Worm (Caenorhabditis elegans) whole organism, L1 larva: ENCODE data around the gene gck-1.

Experiments used
- C04F5.9 ChIP-seq: sonication (generic microtip); optimal IDR thresholded peaks from 2 replicates; lab custom pipeline; 2016; ENCODE audit warnings: missing genetic modification characterization, missing compliant biosample characterization
- C16A3.4 ChIP-seq: fragments of 150-350 bp; optimal IDR thresholded peaks from 2 replicates; lab custom pipeline; 2014; ENCODE audit warnings: missing biosample characterization, missing genetic modification characterization
- C34B4.2 ChIP-seq: sonication (generic microtip); optimal IDR thresholded peaks from 2 replicates; lab custom pipeline; 2017; ENCODE audit warnings: mild to moderate bottlenecking, missing genetic modification characterization, missing compliant biosample characterization
- F16B12.6 ChIP-seq: fragments of 150-350 bp; optimal IDR thresholded peaks from 2 replicates; lab custom pipeline; 2014; ENCODE audit warnings: missing biosample characterization, missing genetic modification characterization
- aha-1 ChIP-seq: fragments of 150-350 bp; optimal IDR thresholded peaks from 2 replicates; lab custom pipeline; 2014; ENCODE audit warnings: missing biosample characterization, missing genetic modification characterization
- alr-1 ChIP-seq: fragments of 200-800 bp; sonication (Bioruptor generic); optimal IDR thresholded peaks from 2 replicates; lab custom pipeline; 2018; ENCODE audit warnings: borderline replicate concordance, mild to moderate bottlenecking, missing genetic modification characterization, missing compliant biosample characterization
- aly-2 ChIP-seq: fragments of 150-350 bp; optimal IDR thresholded peaks from 2 replicates; lab custom pipeline; 2014; ENCODE audit warnings: missing biosample characterization, missing genetic modification characterization
- ceh-88 ChIP-seq: fragments of 200-800 bp; sonication (Bioruptor generic); IDR thresholded peaks from 2 replicates; pipeline ENCODE4 v1.3.6; 2022; ENCODE audit warnings: missing genetic modification characterization, missing compliant biosample characterization
- dsc-1 ChIP-seq: sonication (generic microtip); optimal IDR thresholded peaks from 2 replicates; lab custom pipeline; 2016; ENCODE audit warnings: mild to moderate bottlenecking, missing genetic modification characterization, missing compliant biosample characterization
- egl-27 ChIP-seq, 2 experiments: fragments of 150-350 bp in 1 of 2; sonication (generic microtip); optimal IDR thresholded peaks; 3 replicates each; lab custom pipeline; 2017 to 2018; ENCODE audit warnings: missing biosample characterization in 2 of 2, missing genetic modification characterization in 2 of 2, missing genetic modification reagents in 2 of 2
- elt-3 ChIP-seq, 6 experiments: fragments of 150-350 bp in 1 of 6; sonication (generic microtip); optimal IDR thresholded peaks; 2 replicates each; lab custom pipeline; 2017 to 2018; ENCODE audit warnings: missing biosample characterization in 6 of 6, missing genetic modification characterization in 6 of 6, inconsistent platforms in 1 of 6
- ets-5 ChIP-seq: fragments of 200-800 bp; sonication (Bioruptor generic); IDR thresholded peaks from 2 replicates; pipeline ENCODE4 v1.3.6; 2022; ENCODE audit warnings: missing genetic modification characterization, missing compliant biosample characterization
- fkh-4 ChIP-seq: sonication (generic microtip); optimal IDR thresholded peaks from 2 replicates; lab custom pipeline; 2016; ENCODE audit warnings: missing compliant biosample characterization, missing genetic modification characterization, borderline replicate concordance
- fos-1 ChIP-seq: fragments of 150-350 bp; optimal IDR thresholded peaks from 2 replicates; lab custom pipeline; 2014; ENCODE audit warnings: missing biosample characterization, missing genetic modification characterization
- grh-1 ChIP-seq: fragments of 200-800 bp; sonication (Bioruptor generic); IDR thresholded peaks from 2 replicates; pipeline ENCODE4 v1.3.6; 2022; ENCODE audit warnings: missing genetic modification reagents, missing genetic modification characterization, missing compliant biosample characterization
- hlh-17 ChIP-seq: fragments of 200-800 bp; sonication (Bioruptor generic); optimal IDR thresholded peaks from 2 replicates; lab custom pipeline; 2018; ENCODE audit warnings: missing genetic modification characterization, mild to moderate bottlenecking, missing compliant biosample characterization, moderate library complexity, borderline replicate concordance
- hlh-4 ChIP-seq: sonication (generic microtip); optimal IDR thresholded peaks from 2 replicates; lab custom pipeline; 2016; ENCODE audit warnings: mild to moderate bottlenecking, missing genetic modification characterization, missing compliant biosample characterization
- hpl-2 ChIP-seq: fragments of 150-350 bp; optimal IDR thresholded peaks from 2 replicates; lab custom pipeline; 2014; ENCODE audit warnings: missing biosample characterization, missing genetic modification reagents, missing genetic modification characterization
- isw-1 ChIP-seq: fragments of 200-800 bp; sonication (Bioruptor generic); IDR thresholded peaks from 2 replicates; pipeline ENCODE4 v1.3.6; 2022; ENCODE audit warnings: missing genetic modification characterization, missing compliant biosample characterization
- jun-1 ChIP-seq: fragments of 150-350 bp; optimal IDR thresholded peaks from 2 replicates; lab custom pipeline; 2014; ENCODE audit warnings: missing biosample characterization, missing genetic modification reagents, missing genetic modification characterization
- lin-14 ChIP-seq: fragments of 200-800 bp; sonication (Bioruptor generic); optimal IDR thresholded peaks from 2 replicates; lab custom pipeline; 2018; ENCODE audit warnings: mild to moderate bottlenecking, missing genetic modification characterization, moderate library complexity, missing compliant biosample characterization
- lin-39 ChIP-seq: fragments of 150-350 bp; optimal IDR thresholded peaks from 2 replicates; lab custom pipeline; 2014; ENCODE audit warnings: missing biosample characterization, missing genetic modification reagents, missing genetic modification characterization
- lir-3 ChIP-seq: sonication (generic microtip); optimal IDR thresholded peaks from 2 replicates; lab custom pipeline; 2016; ENCODE audit warnings: mild to moderate bottlenecking, missing genetic modification characterization, moderate library complexity, missing compliant biosample characterization; ENCODE audit not compliant: poor library complexity
- mab-9 ChIP-seq: fragments of 200-800 bp; sonication (Bioruptor generic); IDR thresholded peaks from 2 replicates; pipeline ENCODE4 v1.3.6; 2022; ENCODE audit warnings: missing genetic modification reagents, missing genetic modification characterization, missing compliant biosample characterization
- mdl-1 ChIP-seq, 2 experiments: fragments of 150-350 bp; optimal IDR thresholded peaks; 2 replicates each; lab custom pipeline; 2014 to 2017; ENCODE audit warnings: missing biosample characterization in 2 of 2, missing genetic modification characterization in 2 of 2, inconsistent platforms in 1 of 2
- mef-2 ChIP-seq: fragments of 150-350 bp; optimal IDR thresholded peaks from 2 replicates; lab custom pipeline; 2014; ENCODE audit warnings: missing biosample characterization, missing genetic modification characterization
- mep-1 ChIP-seq: fragments of 150-350 bp; optimal IDR thresholded peaks from 2 replicates; lab custom pipeline; 2014; ENCODE audit warnings: missing biosample characterization, missing genetic modification characterization
- nhr-19 ChIP-seq: fragments of 200-800 bp; sonication (Bioruptor generic); conservative IDR thresholded peaks from 2 replicates; pipeline ENCODE4 v1.3.6; 2022; ENCODE audit warnings: missing genetic modification characterization, missing compliant biosample characterization
- nhr-47 ChIP-seq: sonication (generic microtip); optimal IDR thresholded peaks from 2 replicates; lab custom pipeline; 2016; ENCODE audit warnings: mild to moderate bottlenecking, missing genetic modification characterization, moderate library complexity, missing compliant biosample characterization
- nhr-76 ChIP-seq: sonication (generic microtip); optimal IDR thresholded peaks from 2 replicates; lab custom pipeline; 2017; ENCODE audit warnings: missing biosample characterization, missing genetic modification characterization
- nhr-90 ChIP-seq: sonication (generic microtip); optimal IDR thresholded peaks from 2 replicates; lab custom pipeline; 2016; ENCODE audit warnings: mild to moderate bottlenecking, missing genetic modification characterization, missing compliant biosample characterization; ENCODE audit not compliant: poor library complexity
- pax-3 ChIP-seq: fragments of 200-800 bp; sonication (Bioruptor generic); optimal IDR thresholded peaks from 2 replicates; lab custom pipeline; 2018; ENCODE audit warnings: mild to moderate bottlenecking, missing genetic modification characterization, moderate library complexity, missing compliant biosample characterization
- pqm-1 ChIP-seq: sonication (generic microtip); optimal IDR thresholded peaks from 3 replicates; lab custom pipeline; 2017; ENCODE audit warnings: missing biosample characterization, missing genetic modification characterization
- rnt-1 ChIP-seq: sonication (generic microtip); optimal IDR thresholded peaks from 2 replicates; lab custom pipeline; 2016; ENCODE audit warnings: mild to moderate bottlenecking, missing genetic modification characterization, moderate library complexity, missing compliant biosample characterization
- skn-1 ChIP-seq: fragments of 150-350 bp; optimal IDR thresholded peaks from 2 replicates; lab custom pipeline; 2014; ENCODE audit warnings: missing biosample characterization, missing genetic modification characterization
- snpc-4 ChIP-seq: fragments of 150-350 bp; optimal IDR thresholded peaks from 2 replicates; lab custom pipeline; 2014; ENCODE audit warnings: missing biosample characterization, missing genetic modification characterization
- sox-4 ChIP-seq: sonication (generic microtip); optimal IDR thresholded peaks from 2 replicates; lab custom pipeline; 2016; ENCODE audit warnings: missing genetic modification characterization, missing compliant biosample characterization
- sup-37 ChIP-seq: fragments of 200-800 bp; sonication (Bioruptor generic); optimal IDR thresholded peaks from 2 replicates; lab custom pipeline; 2018; ENCODE audit warnings: mild to moderate bottlenecking, missing genetic modification characterization, missing compliant biosample characterization
- unc-30 ChIP-seq: sonication (generic microtip); optimal IDR thresholded peaks from 2 replicates; lab custom pipeline; 2017; ENCODE audit warnings: missing biosample characterization, missing genetic modification characterization
- unc-62 ChIP-seq: fragments of 150-350 bp; optimal IDR thresholded peaks from 2 replicates; lab custom pipeline; 2014; ENCODE audit warnings: missing biosample characterization, missing genetic modification reagents, missing genetic modification characterization
- zip-4 ChIP-seq: fragments of 200-800 bp; sonication (Bioruptor generic); optimal IDR thresholded peaks from 2 replicates; lab custom pipeline; 2018; ENCODE audit warnings: mild to moderate bottlenecking, missing genetic modification characterization, moderate library complexity, missing compliant biosample characterization

The gck-1 gene

ce11 chrV:9001175-9001574, 53.6 kb downstream of the gck-1 start, which contains the start of gene F59E11.2:
F59E11.2 (plus strand) TSS chrV:9001475.
- TF ChIP-seq elt-3 (tag; optimal IDR thresholded peaks at IDR 0.05; lab: Kevin White, UChicago) (no peak), unc-62 (no peak), sox-4 (tag; lab: Kevin White, UChicago) (no peak), egl-27 (tag; optimal IDR thresholded peaks at IDR 0.05; lab: Kevin White, UChicago) (no peak), C34B4.2 (tag; lab: Kevin White, UChicago) (no peak), nhr-90 (tag; lab: Kevin White, UChicago) (no peak), C04F5.9 (tag; lab: Kevin White, UChicago) (no peak), mep-1 (tag; lab: Kevin White, UChicago) (no peak), fos-1 (tag; lab: Kevin White, UChicago) (no peak), zip-4 (GFP tag; lab: Kevin White, UChicago) (no peak), sup-37 (no peak), isw-1 (GFP tag; lab: Robert Waterston, UW) (no peak), fkh-4 (tag; lab: Kevin White, UChicago) (no peak), lin-14 (GFP tag; lab: Kevin White, UChicago) (no peak), pax-3 (tag; lab: Kevin White, UChicago) (no peak), hlh-4 (tag; lab: Kevin White, UChicago) (no peak)

- TF ChIP-seq nhr-47 (tag; lab: Kevin White, UChicago) (no peak), sup-37 (no peak), lin-39 (tag; lab: Kevin White, UChicago) (no peak), ets-5 (GFP tag; lab: Robert Waterston, UW) (no peak), hlh-17 (GFP tag; lab: Kevin White, UChicago) (no peak), aha-1 (tag; lab: Kevin White, UChicago) (no peak), nhr-19 (GFP tag; lab: Robert Waterston, UW) (no peak), dsc-1 (tag; lab: Kevin White, UChicago) (no peak), fos-1 (tag; lab: Kevin White, UChicago) (no peak), pqm-1 (tag; lab: Kevin White, UChicago) (no peak), grh-1 (GFP tag; lab: Robert Waterston, UW) (no peak), mab-9 (no peak), mef-2 (tag; lab: Kevin White, UChicago) (no peak), lir-3 (tag; lab: Kevin White, UChicago) (no peak), C16A3.4 (tag; lab: Kevin White, UChicago) (no peak), snpc-4 (tag; lab: Kevin White, UChicago) (no peak), F16B12.6 (tag; lab: Kevin White, UChicago) (no peak)
Measured at ce11 chrV:9003291-9003690, 55.7 kb downstream of the gck-1 start, which contains the start of gene srx-1. srx-1 (plus strand) TSS chrV:9003672.

ce11 chrV:9005243-9005642, 57.6 kb downstream of the gck-1 start, which contains the start of gene srx-3:
srx-3 (plus strand) TSS chrV:9005543.
- TF ChIP-seq fos-1 (tag; lab: Kevin White, UChicago) (no peak), mdl-1 (tag; optimal IDR thresholded peaks at IDR 0.05; lab: Kevin White, UChicago) (no peak), aly-2 (tag; lab: Kevin White, UChicago) (no peak), sup-37 (no peak), snpc-4 (tag; lab: Kevin White, UChicago) (no peak), skn-1 (tag; lab: Kevin White, UChicago) (no peak), unc-30 (no peak), hpl-2 (GFP tag; lab: Kevin White, UChicago) (no peak), ceh-88 (GFP tag; lab: Robert Waterston, UW) (no peak), isw-1 (GFP tag; lab: Robert Waterston, UW) (no peak), alr-1 (no peak), jun-1 (tag; lab: Kevin White, UChicago) (no peak), aha-1 (tag; lab: Kevin White, UChicago) (no peak), rnt-1 (tag; lab: Kevin White, UChicago) (no peak), nhr-76 (tag; lab: Kevin White, UChicago) (no peak)
